Fruit fly (Drosophila melanogaster): Measurements from ENCODE around the gene CG9577.
"Not testable (repeated sequence)": the region's sequence is repeated elsewhere in the genome, so short reads cannot be mapped to it uniquely, and the experiment has no call there.

CG9577 gene

DNA sequence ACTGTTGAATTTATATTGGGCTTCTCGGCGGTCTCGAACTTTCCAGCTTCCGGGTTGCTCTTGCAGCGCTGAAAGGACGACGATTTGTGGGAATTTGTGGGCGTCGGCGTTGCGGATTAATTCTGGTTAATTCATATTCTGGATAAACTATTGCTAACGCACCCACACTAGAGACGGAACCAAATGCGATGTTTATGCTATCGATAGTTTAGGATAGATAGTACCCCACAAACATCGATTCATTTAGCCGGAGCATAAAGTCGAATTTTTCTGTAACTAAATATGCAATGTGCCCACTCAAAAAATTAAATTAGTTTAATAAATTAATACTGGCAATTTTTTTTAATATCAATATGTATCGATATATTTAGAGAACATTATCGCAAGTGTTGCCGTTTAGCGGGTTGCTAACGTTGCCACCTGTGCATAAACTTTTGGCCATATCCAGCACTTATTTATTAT lies 6.8 kb upstream of the CG9577 start, which contains the start of gene Rab35:
Gene Rab35, minus strand, starts transcription at position 194 of the 462 bp plus-strand sequence.
- TF ChIP-seq insv (optimal IDR thresholded peaks at IDR 0.05): no peak

DNA sequence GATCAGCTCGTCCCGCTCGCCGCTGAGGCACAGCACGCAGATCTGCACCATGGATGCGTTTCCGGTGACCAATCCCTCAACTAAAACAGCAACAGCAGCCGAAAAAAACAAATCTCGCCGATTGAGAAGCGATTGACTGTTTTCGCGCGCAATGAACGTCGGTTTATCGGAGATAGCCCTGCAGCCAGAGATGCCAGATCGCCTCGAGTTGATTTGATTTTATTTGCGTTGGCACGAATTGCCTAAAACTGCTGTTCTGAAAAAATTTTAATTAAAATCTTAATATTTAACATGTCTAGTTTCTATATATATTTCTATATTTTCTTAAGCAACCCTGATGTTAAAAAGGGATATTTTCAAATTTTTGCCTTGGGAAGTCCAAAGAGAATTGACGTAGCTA lies 3.9 kb upstream of the CG9577 start:
- no peak for TF ChIP-seq Myc (optimal IDR thresholded peaks at IDR 0.05)
- no peak for TF ChIP-seq psq (optimal IDR thresholded peaks at IDR 0.05)
- no peak for TF ChIP-seq Sin3A (optimal IDR thresholded peaks at IDR 0.05)
- TF ChIP-seq insv (optimal IDR thresholded peaks at IDR 0.05): no peak
- TF ChIP-seq h (optimal IDR thresholded peaks at IDR 0.05): no peak
- no peak for TF ChIP-seq ttk (optimal IDR thresholded peaks at IDR 0.05)

DNA sequence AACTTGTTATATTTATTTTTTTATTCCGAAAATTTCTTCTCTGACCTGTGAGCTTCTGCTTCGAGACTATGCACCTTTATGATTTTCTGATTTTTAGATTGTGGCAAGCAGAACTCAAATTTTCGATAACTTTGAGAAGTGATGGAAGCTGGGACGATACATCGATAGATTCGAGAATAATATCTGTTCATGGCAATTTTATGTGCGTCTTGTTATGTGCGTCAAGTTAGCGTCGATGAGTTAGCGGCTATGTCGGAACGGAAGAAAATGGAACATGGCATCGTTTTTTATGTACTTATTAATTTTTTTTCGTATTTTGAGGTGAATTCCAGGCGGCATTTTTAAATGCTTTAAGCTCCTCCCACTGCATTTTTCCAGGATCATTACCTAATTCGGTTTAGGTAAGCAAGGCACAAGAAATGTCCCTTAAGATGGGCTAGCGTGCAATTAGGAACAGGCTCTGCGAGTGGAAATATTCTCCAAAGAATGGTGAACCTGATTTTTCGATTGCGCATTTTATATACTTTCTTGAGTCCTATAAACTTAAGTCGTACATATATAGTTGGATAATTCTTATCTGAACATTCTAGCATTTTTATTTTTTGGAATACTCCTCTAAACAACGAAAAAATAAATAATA lies 580 bp upstream of the CG9577 start, which contains the start of gene Phf7:
Gene Phf7, minus strand, starts transcription at position 58 of the 640 bp plus-strand sequence.
- TF ChIP-seq h (optimal IDR thresholded peaks at IDR 0.05): no peak
- no peak for TF ChIP-seq insv (optimal IDR thresholded peaks at IDR 0.05)
- TF ChIP-seq ttk (optimal IDR thresholded peaks at IDR 0.05): no peak
- TF ChIP-seq Sin3A (optimal IDR thresholded peaks at IDR 0.05): no peak
- no peak for TF ChIP-seq psq (optimal IDR thresholded peaks at IDR 0.05)
- no peak for TF ChIP-seq Myc (optimal IDR thresholded peaks at IDR 0.05)

DNA sequence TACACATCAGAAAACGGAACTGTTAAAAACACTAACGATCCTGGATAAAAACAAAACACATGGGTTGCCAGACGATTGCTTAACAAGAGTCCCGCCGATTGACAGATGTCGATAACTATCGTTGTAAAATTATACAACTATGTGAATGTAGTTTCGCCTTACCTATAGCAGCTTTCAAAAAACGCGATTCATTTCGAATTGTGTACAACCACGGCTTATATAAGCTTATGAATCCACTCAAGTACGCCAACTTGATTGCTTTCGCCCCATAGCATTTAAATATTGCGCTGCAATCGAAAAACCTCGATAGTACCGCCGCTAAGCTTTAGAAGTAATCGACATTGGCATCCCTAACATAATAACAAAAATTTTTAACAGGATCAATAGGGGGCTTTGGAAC lies 3.4 kb downstream of the CG9577 start, which contains the start of the genes CG9581 and CG9578:
Gene CG9581, minus strand, starts transcription at position 84 of the 400 bp plus-strand sequence.
Gene CG9578, plus strand, starts transcription at position 325 of the 400 bp plus-strand sequence.
- no peak for TF ChIP-seq insv (optimal IDR thresholded peaks at IDR 0.05)

DNA sequence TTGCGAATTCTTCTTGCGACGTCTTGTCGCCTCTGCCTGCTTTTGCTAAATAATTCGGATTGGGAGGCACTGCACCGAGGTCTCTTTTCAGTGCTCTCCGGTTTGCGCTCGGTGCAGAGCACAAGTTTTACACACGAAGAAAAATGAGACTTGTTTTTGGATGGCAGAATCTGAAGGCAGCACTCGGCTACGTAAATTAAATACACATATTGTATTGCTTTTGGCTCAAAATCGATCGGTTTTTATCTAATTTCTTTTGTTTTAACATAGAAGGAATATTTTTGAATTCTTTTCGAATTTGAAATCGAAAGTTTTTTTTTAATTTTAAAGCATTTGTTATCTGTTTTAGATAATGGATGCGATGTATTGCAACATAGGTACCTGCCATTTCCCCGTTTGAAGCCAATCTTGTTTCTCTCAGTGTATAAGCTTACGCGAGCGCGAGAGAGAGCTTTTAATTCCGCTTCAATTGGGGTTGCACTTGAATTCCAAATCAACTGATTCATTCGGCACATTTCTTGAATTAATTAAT lies 7.1 kb downstream of the CG9577 start, which contains the start of gene AnxB10:
Gene AnxB10, minus strand, starts transcription at position 51 of the 532 bp plus-strand sequence.
- TF ChIP-seq insv (optimal IDR thresholded peaks at IDR 0.05): no peak
- no peak for TF ChIP-seq Myc (optimal IDR thresholded peaks at IDR 0.05)
- no peak for TF ChIP-seq ttk (optimal IDR thresholded peaks at IDR 0.05)
- TF ChIP-seq h (optimal IDR thresholded peaks at IDR 0.05): no peak
- TF ChIP-seq psq (optimal IDR thresholded peaks at IDR 0.05): no peak
- TF ChIP-seq Sin3A (optimal IDR thresholded peaks at IDR 0.05): no peak

DNA sequence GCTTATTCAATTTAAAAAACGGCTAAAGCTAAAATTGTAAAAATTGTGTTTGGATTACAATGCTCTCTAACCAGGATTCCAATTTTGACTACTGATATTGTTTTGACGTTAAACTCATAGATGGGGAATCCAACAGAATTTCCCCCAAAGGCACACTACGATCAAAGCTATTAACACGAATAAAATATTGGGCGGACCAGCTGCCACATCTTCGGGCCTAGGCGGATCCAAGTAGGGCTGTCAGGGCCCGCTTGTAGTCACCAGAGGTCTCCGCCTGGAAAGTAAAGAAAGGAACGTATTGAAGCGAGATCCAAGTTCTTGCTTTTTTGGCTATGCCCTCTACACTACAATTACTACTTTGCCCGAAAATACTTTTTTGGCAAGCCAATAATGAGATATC lies 12.1 kb downstream of the CG9577 start, which contains the start of gene Sdic1:
Gene Sdic1, minus strand, starts transcription at position 101 of the 400 bp plus-strand sequence.
- TF ChIP-seq insv, h, Myc (optimal IDR thresholded peaks at IDR 0.05): not testable (repeated sequence)

DNA sequence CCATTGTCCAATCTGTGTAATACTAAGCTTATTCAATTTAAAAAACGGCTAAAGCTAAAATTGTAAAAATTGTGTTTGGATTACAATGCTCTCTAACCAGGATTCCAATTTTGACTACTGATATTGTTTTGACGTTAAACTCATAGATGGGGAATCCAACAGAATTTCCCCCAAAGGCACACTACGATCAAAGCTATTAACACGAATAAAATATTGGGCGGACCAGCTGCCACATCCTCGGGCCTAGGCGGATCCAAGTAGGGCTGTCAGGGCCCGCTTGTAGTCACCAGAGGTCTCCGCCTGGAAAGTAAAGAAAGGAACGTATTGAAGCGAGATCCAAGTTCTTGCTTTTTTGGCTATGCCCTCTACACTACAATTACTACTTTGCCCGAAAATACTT lies 19.9 kb downstream of the CG9577 start, which contains the start of gene Sdic2:
Gene Sdic2, minus strand, starts transcription at position 101 of the 400 bp plus-strand sequence.
- TF ChIP-seq psq, h, Sin3A (optimal IDR thresholded peaks at IDR 0.05): not testable (repeated sequence)

DNA sequence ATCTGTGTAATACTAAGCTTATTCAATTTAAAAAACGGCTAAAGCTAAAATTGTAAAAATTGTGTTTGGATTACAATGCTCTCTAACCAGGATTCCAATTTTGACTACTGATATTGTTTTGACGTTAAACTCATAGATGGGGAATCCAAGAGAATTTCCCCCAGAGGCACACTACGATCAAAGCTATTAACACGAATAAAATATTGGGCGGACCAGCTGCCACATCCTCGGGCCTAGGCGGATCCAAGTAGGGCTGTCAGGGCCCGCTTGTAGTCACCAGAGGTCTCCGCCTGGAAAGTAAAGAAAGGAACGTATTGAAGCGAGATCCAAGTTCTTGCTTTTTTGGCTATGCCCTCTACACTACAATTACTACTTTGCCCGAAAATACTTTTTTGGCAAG lies 27.7 kb downstream of the CG9577 start, which contains the start of gene Sdic3:
Gene Sdic3, minus strand, starts transcription at position 101 of the 400 bp plus-strand sequence.
- TF ChIP-seq Myc, psq, h (optimal IDR thresholded peaks at IDR 0.05): not testable (repeated sequence)

DNA sequence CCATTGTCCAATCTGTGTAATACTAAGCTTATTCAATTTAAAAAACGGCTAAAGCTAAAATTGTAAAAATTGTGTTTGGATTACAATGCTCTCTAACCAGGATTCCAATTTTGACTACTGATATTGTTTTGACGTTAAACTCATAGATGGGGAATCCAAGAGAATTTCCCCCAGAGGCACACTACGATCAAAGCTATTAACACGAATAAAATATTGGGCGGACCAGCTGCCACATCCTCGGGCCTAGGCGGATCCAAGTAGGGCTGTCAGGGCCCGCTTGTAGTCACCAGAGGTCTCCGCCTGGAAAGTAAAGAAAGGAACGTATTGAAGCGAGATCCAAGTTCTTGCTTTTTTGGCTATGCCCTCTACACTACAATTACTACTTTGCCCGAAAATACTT lies 35.4 kb downstream of the CG9577 start, which contains the start of gene SdicA:
Gene SdicA, minus strand, starts transcription at position 101 of the 400 bp plus-strand sequence.
- not testable (repeated sequence) for TF ChIP-seq ttk, Sin3A, Myc (optimal IDR thresholded peaks at IDR 0.05)

DNA sequence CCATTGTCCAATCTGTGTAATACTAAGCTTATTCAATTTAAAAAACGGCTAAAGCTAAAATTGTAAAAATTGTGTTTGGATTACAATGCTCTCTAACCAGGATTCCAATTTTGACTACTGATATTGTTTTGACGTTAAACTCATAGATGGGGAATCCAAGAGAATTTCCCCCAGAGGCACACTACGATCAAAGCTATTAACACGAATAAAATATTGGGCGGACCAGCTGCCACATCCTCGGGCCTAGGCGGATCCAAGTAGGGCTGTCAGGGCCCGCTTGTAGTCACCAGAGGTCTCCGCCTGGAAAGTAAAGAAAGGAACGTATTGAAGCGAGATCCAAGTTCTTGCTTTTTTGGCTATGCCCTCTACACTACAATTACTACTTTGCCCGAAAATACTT lies 43.0 kb downstream of the CG9577 start, which contains the start of gene SdicB:
Gene SdicB, minus strand, starts transcription at position 101 of the 400 bp plus-strand sequence.
- not testable (repeated sequence) for TF ChIP-seq ttk, Myc, psq (optimal IDR thresholded peaks at IDR 0.05)

DNA sequence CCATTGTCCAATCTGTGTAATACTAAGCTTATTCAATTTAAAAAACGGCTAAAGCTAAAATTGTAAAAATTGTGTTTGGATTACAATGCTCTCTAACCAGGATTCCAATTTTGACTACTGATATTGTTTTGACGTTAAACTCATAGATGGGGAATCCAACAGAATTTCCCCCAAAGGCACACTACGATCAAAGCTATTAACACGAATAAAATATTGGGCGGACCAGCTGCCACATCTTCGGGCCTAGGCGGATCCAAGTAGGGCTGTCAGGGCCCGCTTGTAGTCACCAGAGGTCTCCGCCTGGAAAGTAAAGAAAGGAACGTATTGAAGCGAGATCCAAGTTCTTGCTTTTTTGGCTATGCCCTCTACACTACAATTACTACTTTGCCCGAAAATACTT lies 50.7 kb downstream of the CG9577 start, which contains the start of gene SdicC:
Gene SdicC, minus strand, starts transcription at position 101 of the 400 bp plus-strand sequence.
- TF ChIP-seq Sin3A, ttk, insv (optimal IDR thresholded peaks at IDR 0.05): not testable (repeated sequence)

All from Kc167 (cell line).